Fruit fly (Drosophila melanogaster) whole organism, wandering third instar larva: ENCODE results near the gene CG18135.

Experiments used
- Abd-B ChIP-seq: fragments of >200 bp; optimal IDR thresholded peaks from 2 replicates; lab custom pipeline; 2017; ENCODE audit warnings: missing biosample characterization, missing genetic modification characterization
- CG32264 ChIP-seq: fragments of 200-800 bp; sonication (Bioruptor generic); optimal IDR thresholded peaks from 2 replicates; lab custom pipeline; 2016; ENCODE audit warnings: missing biosample characterization, missing genetic modification characterization
- CG9705 ChIP-seq: fragments of 200-800 bp; sonication (Bioruptor generic); optimal IDR thresholded peaks from 2 replicates; lab custom pipeline; 2018; ENCODE audit warnings: missing biosample characterization, mild to moderate bottlenecking, missing genetic modification characterization
- CrebA ChIP-seq: fragments of 200-800 bp; sonication (Bioruptor generic); optimal IDR thresholded peaks from 2 replicates; lab custom pipeline; 2016; ENCODE audit warnings: missing biosample characterization, mild to moderate bottlenecking, missing genetic modification characterization, borderline replicate concordance
- Dfd ChIP-seq: fragments of >200 bp; optimal IDR thresholded peaks from 2 replicates; lab custom pipeline; 2017; ENCODE audit warnings: missing biosample characterization, missing genetic modification characterization
- Dif ChIP-seq: fragments of 200-275, 200-300 bp; sonication (Bioruptor generic); optimal IDR thresholded peaks from 2 replicates; lab custom pipeline; 2018; ENCODE audit warnings: missing biosample characterization, missing genetic modification characterization; ENCODE audit not compliant: partially characterized antibody
- GATAd ChIP-seq: sonication (Bioruptor generic); optimal IDR thresholded peaks from 2 replicates; lab custom pipeline; 2016; ENCODE audit warnings: missing biosample characterization, missing genetic modification characterization
- HLH106 ChIP-seq: fragments of 200-800 bp; optimal IDR thresholded peaks from 3 replicates; lab custom pipeline; 2019; ENCODE audit warnings: missing biosample characterization, mild to moderate bottlenecking, missing genetic modification characterization, moderate library complexity
- Hnf4 ChIP-seq: fragments of 200-800 bp; sonication (Bioruptor generic); optimal IDR thresholded peaks from 2 replicates; lab custom pipeline; 2016; ENCODE audit warnings: missing biosample characterization, mild to moderate bottlenecking, missing genetic modification characterization
- Hr78 ChIP-seq: fragments of >200 bp; optimal IDR thresholded peaks from 2 replicates; lab custom pipeline; 2017; ENCODE audit warnings: missing biosample characterization, missing genetic modification characterization
- Hr83 ChIP-seq: fragments of 200-300 bp; sonication (Bioruptor generic); optimal IDR thresholded peaks from 2 replicates; lab custom pipeline; 2016; ENCODE audit warnings: missing biosample characterization, mild to moderate bottlenecking, missing genetic modification characterization, moderate library complexity; ENCODE audit not compliant: poor library complexity, severe bottlenecking
- Jra ChIP-seq: sonication (Bioruptor generic); optimal IDR thresholded peaks from 2 replicates; lab custom pipeline; 2016; ENCODE audit warnings: missing biosample characterization, missing genetic modification characterization
- Mio ChIP-seq: sonication (Bioruptor generic); optimal IDR thresholded peaks from 2 replicates; lab custom pipeline; 2016; ENCODE audit warnings: missing biosample characterization, missing genetic modification characterization
- Myc ChIP-seq: fragments of >200 bp; optimal IDR thresholded peaks from 2 replicates; lab custom pipeline; 2017
- N ChIP-seq: fragments of >200 bp; optimal IDR thresholded peaks from 2 replicates; lab custom pipeline; 2018; ENCODE audit warnings: missing biosample characterization, missing external identifiers, missing genetic modification characterization
- OdsH ChIP-seq: fragments of 200-800 bp; sonication (Bioruptor generic); optimal IDR thresholded peaks from 2 replicates; lab custom pipeline; 2016; ENCODE audit warnings: missing biosample characterization, mild to moderate bottlenecking, missing genetic modification characterization
- Rel ChIP-seq, 2 experiments: fragments of 200-800 bp; sonication (Bioruptor generic) in 1 of 2; optimal IDR thresholded peaks; 2 replicates in 1 of 2; 3 replicates in 1 of 2; lab custom pipeline; 2016 to 2019; ENCODE audit warnings: mild to moderate bottlenecking in 2 of 2, missing biosample characterization in 2 of 2, missing genetic modification characterization in 2 of 2, moderate library complexity in 1 of 2
- Sp1 ChIP-seq: fragments of 200-800 bp; sonication (Bioruptor generic); optimal IDR thresholded peaks from 3 replicates; lab custom pipeline; 2019; ENCODE audit warnings: missing biosample characterization, mild to moderate bottlenecking, missing genetic modification characterization, moderate library complexity
- Vsx2 ChIP-seq: fragments of 200-300, 225-300 bp; sonication (Bioruptor generic); optimal IDR thresholded peaks from 2 replicates; lab custom pipeline; 2018; ENCODE audit warnings: missing biosample characterization, missing genetic modification characterization; ENCODE audit not compliant: partially characterized antibody
- brk ChIP-seq: fragments of 200-800 bp; sonication (Bioruptor generic); optimal IDR thresholded peaks from 2 replicates; lab custom pipeline; 2016; ENCODE audit warnings: missing biosample characterization, mild to moderate bottlenecking, missing genetic modification characterization
- dl ChIP-seq, 2 experiments: fragments of 175-275, 200-275 bp in 1 of 2; fragments of 200-275 bp in 1 of 2; sonication (Bioruptor generic); optimal IDR thresholded peaks; lab custom pipeline; 2018; ENCODE audit warnings: mild to moderate bottlenecking in 2 of 2, missing biosample characterization in 2 of 2, missing genetic modification characterization in 2 of 2, moderate library complexity in 2 of 2; ENCODE audit not compliant: partially characterized antibody in 2 of 2, insufficient read depth in 1 of 2
- dmrt93B ChIP-seq: fragments of 200-800 bp; sonication (Bioruptor generic); optimal IDR thresholded peaks from 2 replicates; lab custom pipeline; 2018; ENCODE audit warnings: missing biosample characterization, mild to moderate bottlenecking, missing genetic modification characterization
- dsf ChIP-seq: sonication (Bioruptor generic); optimal IDR thresholded peaks from 2 replicates; lab custom pipeline; 2016; ENCODE audit warnings: missing biosample characterization, missing genetic modification characterization, borderline replicate concordance
- ey ChIP-seq: fragments of 200-800 bp; sonication (Bioruptor generic); optimal IDR thresholded peaks from 2 replicates; lab custom pipeline; 2016; ENCODE audit warnings: missing biosample characterization, missing genetic modification characterization
- foxo ChIP-seq, 2 experiments: fragments of 200-800 bp; sonication (Bioruptor generic); optimal IDR thresholded peaks; 2 replicates in 1 of 2; 3 replicates in 1 of 2; lab custom pipeline; 2016 to 2017; ENCODE audit warnings: missing biosample characterization in 2 of 2, missing genetic modification characterization in 2 of 2
- fru ChIP-seq: fragments of 200-800 bp; sonication (Bioruptor generic); optimal IDR thresholded peaks from 3 replicates; lab custom pipeline; 2016; ENCODE audit warnings: missing biosample characterization, mild to moderate bottlenecking, missing genetic modification characterization
- h ChIP-seq: fragments of 200-800 bp; sonication (Bioruptor generic); optimal IDR thresholded peaks from 3 replicates; lab custom pipeline; 2016; ENCODE audit warnings: missing biosample characterization, mild to moderate bottlenecking, missing genetic modification characterization
- lola ChIP-seq: fragments of >200 bp; optimal IDR thresholded peaks from 2 replicates; lab custom pipeline; 2017; ENCODE audit warnings: missing biosample characterization, missing genetic modification characterization
- pan ChIP-seq: fragments of >200 bp; optimal IDR thresholded peaks from 2 replicates; lab custom pipeline; 2017
- psq ChIP-seq: fragments of 200-800 bp; sonication (Bioruptor generic); optimal IDR thresholded peaks from 3 replicates; lab custom pipeline; 2017; ENCODE audit warnings: missing biosample characterization, mild to moderate bottlenecking, missing genetic modification characterization, moderate library complexity
- rgr ChIP-seq: fragments of 200-800 bp; sonication (Bioruptor generic); optimal IDR thresholded peaks from 3 replicates; lab custom pipeline; 2016; ENCODE audit warnings: missing biosample characterization, mild to moderate bottlenecking, missing genetic modification characterization
- sage ChIP-seq: fragments of 200-800 bp; sonication (Bioruptor generic); optimal IDR thresholded peaks from 2 replicates; lab custom pipeline; 2016; ENCODE audit warnings: missing biosample characterization, mild to moderate bottlenecking, missing genetic modification characterization
- sv ChIP-seq: fragments of 200-800 bp; sonication (Bioruptor generic); optimal IDR thresholded peaks from 3 replicates; lab custom pipeline; 2016; ENCODE audit warnings: missing biosample characterization, missing genetic modification characterization
- tai ChIP-seq: sonication (Bioruptor generic); optimal IDR thresholded peaks from 2 replicates; lab custom pipeline; 2016; ENCODE audit warnings: missing biosample characterization, missing genetic modification characterization
- usp ChIP-seq: fragments of >200 bp; optimal IDR thresholded peaks from 2 replicates; lab custom pipeline; 2017; ENCODE audit warnings: missing biosample characterization, missing genetic modification characterization
- woc ChIP-seq: sonication (Bioruptor generic); optimal IDR thresholded peaks from 2 replicates; lab custom pipeline; 2016; ENCODE audit warnings: missing biosample characterization, mild to moderate bottlenecking, missing genetic modification characterization

CG18135 gene

DNA sequence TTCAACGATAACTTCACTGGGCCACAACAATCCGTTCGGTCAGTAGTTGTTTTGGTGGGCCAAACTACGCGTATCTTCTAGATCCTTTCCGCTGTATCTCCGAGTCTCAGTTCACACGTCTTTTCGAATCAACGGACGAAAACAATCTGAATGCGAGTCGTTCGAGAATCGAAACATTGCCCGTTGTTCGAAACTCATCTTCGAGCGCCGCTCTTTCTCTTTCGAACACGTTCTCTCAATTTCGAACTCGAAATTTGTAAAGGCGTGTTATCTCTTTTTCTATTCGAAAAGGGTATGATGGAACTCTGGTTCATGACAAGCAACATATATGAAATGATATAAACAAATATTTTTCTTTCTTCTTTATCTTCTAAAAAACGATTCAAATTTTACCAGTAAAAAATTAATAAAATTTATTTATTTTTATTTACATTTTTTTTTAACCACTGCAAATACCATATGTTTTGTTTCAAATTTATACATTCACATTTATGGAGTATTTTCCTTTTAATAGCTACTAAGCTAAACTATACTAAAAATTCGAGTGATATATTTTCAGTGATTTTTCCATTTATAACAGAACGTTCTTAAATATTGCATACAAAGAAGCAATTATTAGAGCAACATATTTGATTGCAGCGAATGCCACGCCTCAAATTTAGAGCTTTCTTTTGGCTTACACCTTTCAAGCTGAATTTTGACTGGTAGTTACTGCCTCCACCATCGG is 47.4 kb upstream of the CG18135 start, which contains the start of gene nkd (continued):
- TF ChIP-seq Dif (peak; percentile 79), Hr83 (GFP tag; lab: Kevin White, UChicago) (peak; percentile 70), Dfd (GFP tag; lab: Kevin White, UChicago) (no peak), tai (GFP tag; lab: Kevin White, UChicago) (peak; percentile 67), Hr78 (GFP tag; lab: Kevin White, UChicago) (no peak), dl (GFP tag; optimal IDR thresholded peaks at IDR 0.05; lab: Kevin White, UChicago; ENCODE audit: insufficient read depth in 1 of 2, partially characterized antibody in 2 of 2) (peak; percentile 66 to 75)

DNA sequence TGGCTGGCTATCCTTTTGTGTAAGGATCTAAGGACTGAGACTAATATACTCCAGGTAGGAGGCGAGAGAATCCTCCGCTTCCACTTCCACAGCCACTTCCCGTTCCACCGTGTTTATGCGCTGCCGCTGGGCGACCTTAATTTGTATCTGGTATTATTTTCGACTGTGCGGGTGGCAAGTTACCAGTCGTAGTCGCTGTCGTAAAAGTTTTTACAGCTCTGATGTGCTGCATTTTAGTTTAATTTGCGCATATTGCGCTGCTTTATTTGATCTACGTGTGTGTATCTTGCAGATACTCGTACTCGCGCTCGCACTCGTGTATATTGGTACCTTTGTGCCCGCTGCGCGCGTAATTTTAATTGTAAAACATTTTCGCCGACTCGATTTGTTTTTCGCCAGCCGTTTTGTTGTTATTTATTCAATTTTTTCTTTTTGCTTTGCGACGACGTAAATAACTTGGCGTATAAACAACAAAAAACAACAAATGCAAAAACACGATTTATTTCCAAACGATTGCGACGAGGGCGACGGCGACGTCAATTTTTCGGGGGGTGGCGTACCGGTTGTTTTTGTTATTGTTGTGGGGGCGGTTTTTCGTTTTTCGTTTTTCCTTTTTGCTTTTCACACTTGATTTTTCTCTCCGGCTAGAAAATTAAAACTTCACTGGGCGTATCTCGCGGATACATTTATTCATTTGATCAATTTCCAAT is 46.7 kb upstream of the CG18135 start:
- TF ChIP-seq Abd-B (no peak), CG9705 (peak; percentile 2), Dfd (GFP tag; lab: Kevin White, UChicago) (no peak)

DNA sequence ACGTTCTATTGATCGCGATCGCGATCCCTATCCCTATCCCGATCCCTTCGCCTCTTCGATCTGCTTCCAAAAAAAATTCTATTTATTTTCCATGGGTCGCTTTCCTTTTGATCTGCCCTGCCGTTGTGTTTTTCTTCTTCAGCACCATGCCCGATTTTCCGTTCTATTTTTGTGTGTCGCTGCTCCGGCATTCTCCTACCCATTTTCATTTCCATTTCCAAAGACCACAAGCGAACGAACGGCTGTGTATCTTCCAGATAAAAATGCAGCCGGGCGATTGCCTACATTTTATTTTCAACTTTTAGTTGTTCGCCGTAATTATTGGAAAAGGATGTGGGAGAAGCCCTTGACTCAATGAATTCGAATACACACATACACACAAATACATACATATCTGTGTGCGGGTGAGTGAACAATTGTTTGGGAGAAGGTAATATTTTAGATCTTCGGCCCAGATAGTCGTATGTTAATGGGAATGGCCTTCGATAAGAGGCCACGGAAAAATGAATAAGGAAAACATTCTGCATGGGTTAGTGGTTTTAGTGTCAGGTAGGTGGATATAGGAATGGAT is 45.5 kb upstream of the CG18135 start:
- no peak for TF ChIP-seq dmrt93B
- TF ChIP-seq tai (GFP tag; lab: Kevin White, UChicago): no peak
- TF ChIP-seq rgr: no peak
- TF ChIP-seq HLH106 (tag; lab: Kevin White, UChicago): no peak
- TF ChIP-seq Myc (lab: Kevin White, UChicago): no peak
- TF ChIP-seq sv (GFP tag; lab: Kevin White, UChicago): no peak
- TF ChIP-seq sage (GFP tag; lab: Kevin White, UChicago): no peak
- TF ChIP-seq usp (GFP tag; lab: Kevin White, UChicago): no peak
- no peak for TF ChIP-seq CG9705
- TF ChIP-seq Dfd (GFP tag; lab: Kevin White, UChicago): no peak
- no peak for TF ChIP-seq Dif
- TF ChIP-seq Rel (GFP tag; optimal IDR thresholded peaks at IDR 0.05; lab: Kevin White, UChicago): no peak
- TF ChIP-seq Rel (tag; optimal IDR thresholded peaks at IDR 0.05; lab: Kevin White, UChicago): no peak
- no peak for TF ChIP-seq Vsx2 (GFP tag; lab: Kevin White, UChicago)
- no peak for TF ChIP-seq ey (GFP tag; lab: Kevin White, UChicago)
- TF ChIP-seq Mio: no peak
- TF ChIP-seq Sp1 (GFP tag; lab: Kevin White, UChicago): no peak
- no peak for TF ChIP-seq GATAd (GFP tag; lab: Kevin White, UChicago)
- no peak for TF ChIP-seq Jra (GFP tag; lab: Kevin White, UChicago)
- TF ChIP-seq CrebA (GFP tag; lab: Kevin White, UChicago): no peak

DNA sequence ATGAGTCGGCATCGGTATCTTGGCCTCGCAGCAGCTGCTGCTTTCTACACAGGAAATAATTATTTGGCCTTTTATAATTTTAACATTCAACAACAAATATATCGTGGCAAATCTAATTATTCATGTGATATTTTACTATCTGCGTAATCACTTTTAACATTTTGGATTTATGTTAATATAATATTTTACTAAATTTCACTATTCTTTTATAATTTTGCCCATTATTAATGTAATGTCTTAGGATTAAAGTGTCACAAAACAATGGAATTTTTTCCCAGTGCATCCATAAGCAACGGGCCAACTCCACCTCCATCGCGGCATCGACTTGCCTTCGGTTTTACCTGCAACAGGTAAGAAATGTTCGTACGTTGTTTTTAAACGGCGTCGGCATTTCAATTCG is 44.4 kb upstream of the CG18135 start:
- no peak for TF ChIP-seq pan (lab: Kevin White, UChicago)
- peak; percentile 83 for TF ChIP-seq psq (GFP tag; lab: Kevin White, UChicago)
- peak; percentile 7 for TF ChIP-seq dsf (GFP tag; lab: Kevin White, UChicago)
- TF ChIP-seq sv (GFP tag; lab: Kevin White, UChicago): no peak
- TF ChIP-seq tai (GFP tag; lab: Kevin White, UChicago): peak; percentile 47
- peak; percentile 91 for TF ChIP-seq OdsH (GFP tag; lab: Kevin White, UChicago)
- TF ChIP-seq Vsx2 (GFP tag; lab: Kevin White, UChicago): no peak
- peak; percentile 74 for TF ChIP-seq ey (GFP tag; lab: Kevin White, UChicago)
- peak; percentile 29 for TF ChIP-seq brk (GFP tag; lab: Kevin White, UChicago)
- no peak for TF ChIP-seq GATAd (GFP tag; lab: Kevin White, UChicago)
- peak; percentile 95 for TF ChIP-seq HLH106 (tag; lab: Kevin White, UChicago)
- TF ChIP-seq fru (GFP tag; lab: Kevin White, UChicago): peak; percentile 86
- peak; percentile 84 for TF ChIP-seq h (GFP tag; lab: Kevin White, UChicago)
- peak in 1 of 2 experiments; percentile 92 for TF ChIP-seq foxo (GFP tag; optimal IDR thresholded peaks at IDR 0.05; lab: Kevin White, UChicago)
- TF ChIP-seq Hr83 (GFP tag; lab: Kevin White, UChicago): no peak
- TF ChIP-seq Hnf4 (GFP tag; lab: Kevin White, UChicago): peak; percentile 49
- peak in 1 of 2 experiments; percentile 19 for TF ChIP-seq dl (GFP tag; optimal IDR thresholded peaks at IDR 0.05; lab: Kevin White, UChicago; ENCODE audit: insufficient read depth in 1 of 2, partially characterized antibody in 2 of 2)
- TF ChIP-seq CG9705: peak; percentile 83
- peak; percentile 17 for TF ChIP-seq CrebA (GFP tag; lab: Kevin White, UChicago)
- no peak for TF ChIP-seq Mio
- TF ChIP-seq N: no peak
- peak; percentile 86 for TF ChIP-seq rgr
- peak; percentile 3 for TF ChIP-seq CG32264 (GFP tag; lab: Kevin White, UChicago)
- no peak for TF ChIP-seq lola (GFP tag; lab: Kevin White, UChicago)
- TF ChIP-seq Sp1 (GFP tag; lab: Kevin White, UChicago): peak; percentile 96
- TF ChIP-seq Hr78 (GFP tag; lab: Kevin White, UChicago): no peak
- TF ChIP-seq sage (GFP tag; lab: Kevin White, UChicago): peak; percentile 45
- no peak for TF ChIP-seq usp (GFP tag; lab: Kevin White, UChicago)
- no peak for TF ChIP-seq Rel (GFP tag; optimal IDR thresholded peaks at IDR 0.05; lab: Kevin White, UChicago)
- peak; percentile 61 for TF ChIP-seq Rel (tag; optimal IDR thresholded peaks at IDR 0.05; lab: Kevin White, UChicago)
- TF ChIP-seq woc: peak; percentile 54
- peak; percentile 86 for TF ChIP-seq dmrt93B
- TF ChIP-seq Jra (GFP tag; lab: Kevin White, UChicago): peak; percentile 56
- TF ChIP-seq Myc (lab: Kevin White, UChicago): no peak
